Worm (Caenorhabditis elegans): Measurements from ENCODE around the gene C29G2.3.

DNA sequence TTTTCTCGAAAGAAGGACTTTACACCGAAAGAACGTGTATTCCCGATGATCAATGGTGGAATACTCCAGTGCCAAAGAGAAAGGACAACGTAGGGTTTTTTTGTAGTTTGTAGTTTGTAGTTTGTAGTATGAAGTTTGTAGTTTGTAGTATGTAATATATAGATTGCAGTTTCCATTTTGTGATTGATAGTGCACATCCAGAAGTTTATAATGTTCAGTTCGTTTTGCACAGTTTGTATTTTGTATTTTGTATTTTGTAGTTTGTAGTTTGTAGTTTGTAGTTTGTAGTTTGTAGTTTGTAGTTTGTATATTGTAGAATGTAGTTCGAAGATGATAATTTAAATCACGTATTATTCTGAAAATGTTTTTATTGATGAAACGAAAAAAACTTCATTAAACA lies 36.8 kb downstream of the C29G2.3 start:
- no peak for TF ChIP-seq ceh-58 (GFP tag; IDR thresholded peaks at IDR 0.05)
- no peak for TF ChIP-seq ama-1 (optimal IDR thresholded peaks at IDR 0.05)
- TF ChIP-seq ama-1 (GFP tag; optimal IDR thresholded peaks at IDR 0.05), result no peak
